Worm (Caenorhabditis elegans): Measurements from ENCODE around the gene ampd-1.

DNA sequence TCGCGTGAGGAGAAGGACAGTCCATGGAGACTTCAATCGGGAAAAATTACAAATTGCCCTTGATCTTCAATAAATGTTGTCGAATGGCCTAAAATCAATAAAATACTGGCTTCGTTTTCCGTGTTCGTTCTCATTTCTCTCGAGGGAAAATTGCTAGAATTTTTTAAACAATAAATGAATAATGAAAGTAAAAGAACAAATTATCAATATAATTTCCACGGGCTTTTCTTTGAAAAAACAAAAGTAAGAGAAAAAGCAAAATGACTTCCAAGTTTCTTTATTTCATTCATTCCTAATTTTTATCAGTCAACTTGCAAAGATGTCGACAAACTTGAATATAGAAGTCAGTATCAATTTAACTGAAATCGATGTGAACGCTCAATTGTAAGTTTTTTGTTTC lies 9.6 kb downstream of the ampd-1 start, which contains the start of gene C34F11.1:
- TF ChIP-seq snpc-4 (tag; optimal IDR thresholded peaks at IDR 0.05) (no peak), ceh-82 (tag; optimal IDR thresholded peaks at IDR 0.05) (no peak), blmp-1 (tag; optimal IDR thresholded peaks at IDR 0.05) (no peak), aha-1 (tag; optimal IDR thresholded peaks at IDR 0.05) (no peak), nhr-77 (tag; optimal IDR thresholded peaks at IDR 0.05) (no peak), lin-39 (tag; optimal IDR thresholded peaks at IDR 0.05) (no peak), lir-3 (tag; optimal IDR thresholded peaks at IDR 0.05; ENCODE audit: poor library complexity) (no peak), nhr-76 (tag; optimal IDR thresholded peaks at IDR 0.05) (no peak), ceh-90 (tag; optimal IDR thresholded peaks at IDR 0.05) (no peak), nhr-11 (tag; optimal IDR thresholded peaks at IDR 0.05) (no peak)
